Worm (Caenorhabditis elegans) whole organism, late embryonic: ENCODE data around the gene ttr-34.

Experiments used
- C38D4.7 ChIP-seq: fragments of 200-800 bp; sonication (Bioruptor generic); optimal IDR thresholded peaks from 2 replicates; lab custom pipeline; 2018; ENCODE audit warnings: mild to moderate bottlenecking, missing genetic modification characterization, moderate library complexity, missing compliant biosample characterization
- K09A11.1 ChIP-seq: sonication (generic microtip); optimal IDR thresholded peaks from 2 replicates; lab custom pipeline; 2017; ENCODE audit warnings: antibody characterized with exemption, mild to moderate bottlenecking, missing genetic modification characterization, missing compliant biosample characterization; ENCODE audit not compliant: insufficient read depth
- T23F11.4 ChIP-seq: fragments of 200-800 bp; sonication (Bioruptor generic); optimal IDR thresholded peaks from 2 replicates; lab custom pipeline; 2018; ENCODE audit warnings: mild to moderate bottlenecking, missing genetic modification characterization, missing compliant biosample characterization
- Y22D7AL.16 ChIP-seq: sonication (generic microtip); optimal IDR thresholded peaks from 2 replicates; lab custom pipeline; 2016; ENCODE audit warnings: missing genetic modification characterization, missing compliant biosample characterization
- ama-1 ChIP-seq: fragments of 150-350 bp; optimal IDR thresholded peaks from 2 replicates; lab custom pipeline; 2014
- ceh-18 ChIP-seq: sonication (generic microtip); optimal IDR thresholded peaks from 2 replicates; lab custom pipeline; 2016; ENCODE audit warnings: missing genetic modification characterization, missing compliant biosample characterization
- ceh-19 ChIP-seq: fragments of 200-800 bp; sonication (Bioruptor generic); optimal IDR thresholded peaks from 2 replicates; lab custom pipeline; 2018; ENCODE audit warnings: mild to moderate bottlenecking, missing genetic modification characterization, missing compliant biosample characterization
- ceh-2 ChIP-seq: sonication (generic microtip); optimal IDR thresholded peaks from 2 replicates; lab custom pipeline; 2016; ENCODE audit warnings: missing genotype, missing genetic modification characterization, missing compliant biosample characterization
- ceh-22 ChIP-seq: sonication (generic microtip); optimal IDR thresholded peaks from 2 replicates; lab custom pipeline; 2017; ENCODE audit warnings: missing biosample characterization, missing genetic modification characterization
- ceh-24 ChIP-seq: sonication (generic microtip); optimal IDR thresholded peaks from 2 replicates; lab custom pipeline; 2016; ENCODE audit warnings: mild to moderate bottlenecking, missing genetic modification characterization, missing compliant biosample characterization
- ceh-30 ChIP-seq: fragments of 150-350 bp; optimal IDR thresholded peaks from 2 replicates; lab custom pipeline; 2014; ENCODE audit warnings: missing biosample characterization, missing genetic modification characterization
- ceh-31 ChIP-seq: sonication (generic microtip); optimal IDR thresholded peaks from 2 replicates; lab custom pipeline; 2016; ENCODE audit warnings: missing genetic modification characterization, missing compliant biosample characterization
- ceh-34 ChIP-seq: sonication (generic microtip); optimal IDR thresholded peaks from 2 replicates; lab custom pipeline; 2016; ENCODE audit warnings: mild to moderate bottlenecking, missing genetic modification characterization, missing compliant biosample characterization
- ceh-45 ChIP-seq: fragments of 200-800 bp; sonication (Bioruptor generic); IDR thresholded peaks from 2 replicates; pipeline ENCODE4 v1.3.6; 2022; ENCODE audit warnings: missing genetic modification reagents, missing genetic modification characterization, missing compliant biosample characterization
- ceh-48 ChIP-seq: sonication (generic microtip); optimal IDR thresholded peaks from 2 replicates; lab custom pipeline; 2016; ENCODE audit warnings: missing genetic modification characterization, inconsistent platforms, missing compliant biosample characterization
- ceh-6 ChIP-seq: fragments of 200-800 bp; sonication (Bioruptor generic); optimal IDR thresholded peaks from 2 replicates; lab custom pipeline; 2018; ENCODE audit warnings: mild to moderate bottlenecking, missing genetic modification characterization, missing compliant biosample characterization
- dmd-4 ChIP-seq: sonication (generic microtip); optimal IDR thresholded peaks from 2 replicates; lab custom pipeline; 2016; ENCODE audit warnings: borderline replicate concordance, missing genetic modification characterization, missing compliant biosample characterization
- dve-1 ChIP-seq: sonication (generic microtip); optimal IDR thresholded peaks from 2 replicates; lab custom pipeline; 2017; ENCODE audit warnings: antibody characterized with exemption, mild to moderate bottlenecking, missing genetic modification characterization, missing compliant biosample characterization
- elt-4 ChIP-seq: sonication (generic microtip); optimal IDR thresholded peaks from 2 replicates; lab custom pipeline; 2016; ENCODE audit warnings: missing genetic modification characterization, missing compliant biosample characterization
- ets-4 ChIP-seq: sonication (generic microtip); optimal IDR thresholded peaks from 2 replicates; lab custom pipeline; 2016; ENCODE audit warnings: missing genetic modification characterization, missing compliant biosample characterization
- eyg-1 ChIP-seq: sonication (generic microtip); optimal IDR thresholded peaks from 2 replicates; lab custom pipeline; 2016; ENCODE audit warnings: missing genotype, missing genetic modification characterization, missing compliant biosample characterization
- fax-1 ChIP-seq: sonication (generic microtip); optimal IDR thresholded peaks from 2 replicates; lab custom pipeline; 2016; ENCODE audit warnings: missing genotype, missing genetic modification characterization, missing compliant biosample characterization
- fkh-10 ChIP-seq: fragments of 150-350 bp; optimal IDR thresholded peaks from 2 replicates; lab custom pipeline; 2014; ENCODE audit warnings: missing biosample characterization, missing genetic modification reagents, missing genetic modification characterization
- gmeb-2 ChIP-seq: sonication (generic microtip); optimal IDR thresholded peaks from 2 replicates; lab custom pipeline; 2016; ENCODE audit warnings: missing genetic modification characterization, inconsistent platforms, missing compliant biosample characterization
- hlh-30 ChIP-seq: sonication (generic microtip); optimal IDR thresholded peaks from 2 replicates; lab custom pipeline; 2017; ENCODE audit warnings: antibody characterized with exemption, missing genetic modification characterization, missing compliant biosample characterization; ENCODE audit not compliant: insufficient read depth
- hlh-6 ChIP-seq: sonication (generic microtip); optimal IDR thresholded peaks from 2 replicates; lab custom pipeline; 2016; ENCODE audit warnings: missing genotype, missing genetic modification characterization, missing compliant biosample characterization
- lin-11 ChIP-seq: fragments of 200-800 bp; sonication (Bioruptor generic); optimal IDR thresholded peaks from 2 replicates; lab custom pipeline; 2018; ENCODE audit warnings: mild to moderate bottlenecking, missing genetic modification characterization, missing compliant biosample characterization
- nfya-1 ChIP-seq: sonication (generic microtip); optimal IDR thresholded peaks from 2 replicates; lab custom pipeline; 2017; ENCODE audit warnings: missing genetic modification characterization, mild to moderate bottlenecking, missing compliant biosample characterization, antibody characterized with exemption, moderate library complexity
- nhr-11 ChIP-seq: fragments of 150-350 bp; optimal IDR thresholded peaks from 2 replicates; lab custom pipeline; 2014; ENCODE audit warnings: missing biosample characterization, missing genetic modification characterization
- npax-4 ChIP-seq: sonication (generic microtip); optimal IDR thresholded peaks from 2 replicates; lab custom pipeline; 2016; ENCODE audit warnings: missing genetic modification characterization, missing compliant biosample characterization
- odd-2 ChIP-seq: sonication (generic microtip); optimal IDR thresholded peaks from 2 replicates; lab custom pipeline; 2017; ENCODE audit warnings: antibody characterized with exemption, mild to moderate bottlenecking, missing genetic modification characterization, missing compliant biosample characterization
- pag-3 ChIP-seq: sonication (generic microtip); optimal IDR thresholded peaks from 2 replicates; lab custom pipeline; 2016; ENCODE audit warnings: missing compliant biosample characterization, missing genetic modification characterization, borderline replicate concordance
- pat-9 ChIP-seq: fragments of 200-800 bp; sonication (Bioruptor generic); optimal IDR thresholded peaks from 2 replicates; lab custom pipeline; 2018; ENCODE audit warnings: mild to moderate bottlenecking, missing genetic modification characterization, moderate library complexity, missing compliant biosample characterization
- pax-1 ChIP-seq: fragments of 150-350 bp; optimal IDR thresholded peaks from 2 replicates; lab custom pipeline; 2014; ENCODE audit warnings: missing biosample characterization, missing genetic modification characterization
- pha-2 ChIP-seq: sonication (generic microtip); optimal IDR thresholded peaks from 2 replicates; lab custom pipeline; 2017; ENCODE audit warnings: mild to moderate bottlenecking, missing genetic modification characterization, missing compliant biosample characterization
- pros-1 ChIP-seq: fragments of 150-350 bp; optimal IDR thresholded peaks from 2 replicates; lab custom pipeline; 2014; ENCODE audit warnings: missing biosample characterization, missing genetic modification reagents, missing genetic modification characterization
- rnt-1 ChIP-seq: sonication (generic microtip); optimal IDR thresholded peaks from 2 replicates; lab custom pipeline; 2016; ENCODE audit warnings: missing genetic modification characterization, missing compliant biosample characterization
- sdc-2 ChIP-seq: sonication (generic microtip); optimal IDR thresholded peaks from 2 replicates; lab custom pipeline; 2016; ENCODE audit warnings: missing genotype, missing genetic modification characterization, missing compliant biosample characterization
- sox-4 ChIP-seq: sonication (generic microtip); optimal IDR thresholded peaks from 2 replicates; lab custom pipeline; 2017; ENCODE audit warnings: mild to moderate bottlenecking, missing genetic modification characterization, inconsistent platforms, missing compliant biosample characterization
- tbx-2 ChIP-seq: sonication (generic microtip); optimal IDR thresholded peaks from 2 replicates; lab custom pipeline; 2016; ENCODE audit warnings: missing genetic modification characterization, missing compliant biosample characterization
- tbx-7 ChIP-seq: sonication (generic microtip); optimal IDR thresholded peaks from 2 replicates; lab custom pipeline; 2016; ENCODE audit warnings: missing genotype, missing genetic modification characterization, missing compliant biosample characterization
- unc-86 ChIP-seq: sonication (generic microtip); optimal IDR thresholded peaks from 2 replicates; lab custom pipeline; 2016; ENCODE audit warnings: missing genetic modification characterization, missing compliant biosample characterization
- ztf-16 ChIP-seq: sonication (generic microtip); optimal IDR thresholded peaks from 2 replicates; lab custom pipeline; 2017; ENCODE audit warnings: missing genetic modification characterization, missing compliant biosample characterization

Gene ttr-34

ce11 chrX:13113457-13113856 lies 26.1 kb upstream of the ttr-34 start, which contains the start of gene F17H10.2:
Gene F17H10.2 (plus strand): TSS chrX:13113772.
- TF ChIP-seq ceh-30 (tag; lab: Kevin White, UChicago), result no peak
- peak; percentile 14 for TF ChIP-seq hlh-30 (tag; lab: Kevin White, UChicago)
- no peak for TF ChIP-seq lin-11 (tag; lab: Kevin White, UChicago)
- TF ChIP-seq hlh-6 (tag; lab: Kevin White, UChicago), result no peak
- no peak for TF ChIP-seq fax-1 (tag; lab: Kevin White, UChicago)
- TF ChIP-seq elt-4 (tag; lab: Kevin White, UChicago), result no peak
- TF ChIP-seq dmd-4 (tag; lab: Kevin White, UChicago), result no peak
- TF ChIP-seq, all 69 proteins: peak for 1

ce11 chrX:13115694-13116093 lies 23.9 kb upstream of the ttr-34 start:
- TF ChIP-seq tbx-7, result no peak
- TF ChIP-seq nfya-1 (tag; lab: Kevin White, UChicago), result no peak
- TF ChIP-seq dmd-4 (tag; lab: Kevin White, UChicago), result no peak
- no peak for TF ChIP-seq ceh-2 (tag; lab: Kevin White, UChicago)
- TF ChIP-seq dve-1 (tag; lab: Kevin White, UChicago), result no peak
- TF ChIP-seq T23F11.4 (GFP tag; lab: Kevin White, UChicago), result no peak
- no peak for TF ChIP-seq ets-4 (tag; lab: Kevin White, UChicago)
- no peak for TF ChIP-seq rnt-1 (tag; lab: Kevin White, UChicago)
- no peak for TF ChIP-seq sdc-2 (tag; lab: Kevin White, UChicago)
- TF ChIP-seq ceh-30 (tag; lab: Kevin White, UChicago), result no peak
- TF ChIP-seq ceh-31 (tag; lab: Kevin White, UChicago), result no peak
- TF ChIP-seq tbx-2 (tag; lab: Kevin White, UChicago), result no peak
- no peak for TF ChIP-seq ceh-19
- TF ChIP-seq ceh-34, result no peak
- TF ChIP-seq nhr-11 (tag; lab: Kevin White, UChicago), result no peak
- TF ChIP-seq ceh-22 (tag; lab: Kevin White, UChicago), result no peak
- no peak for TF ChIP-seq elt-4 (tag; lab: Kevin White, UChicago)
- TF ChIP-seq pha-2 (tag; lab: Kevin White, UChicago), result no peak
- TF ChIP-seq ama-1, result no peak
- TF ChIP-seq, all 69 proteins: peak for 0

- TF ChIP-seq fkh-10, result no peak
- TF ChIP-seq K09A11.1 (tag; lab: Kevin White, UChicago), result no peak
- TF ChIP-seq unc-86 (tag; lab: Kevin White, UChicago), result no peak
- no peak for TF ChIP-seq ceh-18 (tag; lab: Kevin White, UChicago)
- TF ChIP-seq ztf-16 (tag; lab: Kevin White, UChicago), result no peak
- no peak for TF ChIP-seq sox-4 (tag; lab: Kevin White, UChicago)
- TF ChIP-seq T23F11.4 (GFP tag; lab: Kevin White, UChicago), result no peak
- TF ChIP-seq Y22D7AL.16 (tag; lab: Kevin White, UChicago), result no peak
- no peak for TF ChIP-seq odd-2 (tag; lab: Kevin White, UChicago)
Measured at ce11 chrX:13116380-13116779, 23.2 kb upstream of the ttr-34 start.

- TF ChIP-seq ceh-48 (tag; lab: Kevin White, UChicago) (no peak), ceh-24 (no peak), pha-2 (tag; lab: Kevin White, UChicago) (no peak), ceh-31 (tag; lab: Kevin White, UChicago) (no peak), ceh-19 (no peak), gmeb-2 (no peak), ets-4 (tag; lab: Kevin White, UChicago) (no peak), ceh-6 (GFP tag; lab: Kevin White, UChicago) (no peak), pat-9 (no peak), sdc-2 (tag; lab: Kevin White, UChicago) (no peak), pros-1 (tag; lab: Kevin White, UChicago) (no peak), npax-4 (tag; lab: Kevin White, UChicago) (no peak), eyg-1 (tag; lab: Kevin White, UChicago) (no peak), pag-3 (no peak), C38D4.7 (GFP tag; lab: Kevin White, UChicago) (no peak), fax-1 (tag; lab: Kevin White, UChicago) (no peak), ceh-45 (GFP tag; lab: Robert Waterston, UW) (no peak), pax-1 (tag; lab: Kevin White, UChicago) (no peak)
Measured at ce11 chrX:13119900-13120299, 19.7 kb upstream of the ttr-34 start.
